Worm (Caenorhabditis elegans) whole organism, L4 larva: ENCODE data around the gene gid-7.
A peak's percentile ranks its signal among the peaks of the same experiment; 100 is the strongest.

Experiments used
- D1046.2 ChIP-seq: fragments of 200-800 bp; sonication (Bioruptor generic); IDR thresholded peaks from 2 replicates; pipeline ENCODE4 v1.3.6; 2022; ENCODE audit warnings: missing genetic modification characterization, missing compliant biosample characterization
- F10B5.3 ChIP-seq: sonication (generic microtip); optimal IDR thresholded peaks from 2 replicates; lab custom pipeline; 2016; ENCODE audit warnings: mild to moderate bottlenecking, missing genetic modification characterization, missing compliant biosample characterization
- F26F4.8 ChIP-seq: fragments of 200-800 bp; sonication (Bioruptor generic); conservative IDR thresholded peaks from 2 replicates; pipeline ENCODE4 v1.3.6; 2022; ENCODE audit warnings: missing genetic modification characterization, missing compliant biosample characterization
- R02D3.7 ChIP-seq: fragments of 150-350 bp; sonication (generic microtip); optimal IDR thresholded peaks from 3 replicates; lab custom pipeline; 2014; ENCODE audit warnings: missing biosample characterization, missing genetic modification characterization
- Y105C5A.15 ChIP-seq: fragments of 200-800 bp; sonication (Bioruptor generic); IDR thresholded peaks from 2 replicates; pipeline ENCODE4 v1.3.6; 2022; ENCODE audit warnings: missing genetic modification characterization, missing compliant biosample characterization
- Y5F2A.4 ChIP-seq: fragments of 200-800 bp; sonication (Bioruptor generic); optimal IDR thresholded peaks from 2 replicates; lab custom pipeline; 2018; ENCODE audit warnings: mild to moderate bottlenecking, missing genetic modification characterization, missing compliant biosample characterization
- Y75B8A.6 ChIP-seq: fragments of 200-800 bp; sonication (Bioruptor generic); IDR thresholded peaks from 2 replicates; pipeline ENCODE4 v1.3.6; 2022; ENCODE audit warnings: missing genetic modification reagents, missing genetic modification characterization, missing compliant biosample characterization
- ZK337.2 ChIP-seq: fragments of 200-800 bp; sonication (Bioruptor generic); IDR thresholded peaks from 2 replicates; pipeline ENCODE4 v1.3.6; 2022; ENCODE audit warnings: missing genetic modification reagents, missing genetic modification characterization, missing compliant biosample characterization
- ZK546.5 ChIP-seq, 2 experiments: sonication (generic microtip); optimal IDR thresholded peaks; 2 replicates each; lab custom pipeline; 2017; ENCODE audit warnings: missing biosample characterization in 2 of 2, missing genetic modification characterization in 2 of 2
- arid-1 ChIP-seq: fragments of 200-800 bp; sonication (Bioruptor generic); conservative IDR thresholded peaks from 2 replicates; pipeline ENCODE4 v1.3.6; 2022; ENCODE audit warnings: missing genetic modification reagents, missing genetic modification characterization, missing compliant biosample characterization
- ceh-20 ChIP-seq: fragments of 200-800 bp; sonication (Bioruptor generic); IDR thresholded peaks from 2 replicates; pipeline ENCODE4 v1.3.6; 2022; ENCODE audit warnings: missing genetic modification reagents, missing genetic modification characterization, missing compliant biosample characterization
- ceh-28 ChIP-seq: fragments of 150-350 bp; optimal IDR thresholded peaks from 2 replicates; lab custom pipeline; 2014; ENCODE audit warnings: missing biosample characterization, missing genetic modification reagents, missing genetic modification characterization
- ceh-32 ChIP-seq: sonication (generic microtip); optimal IDR thresholded peaks from 2 replicates; lab custom pipeline; 2016; ENCODE audit warnings: mild to moderate bottlenecking, missing genetic modification characterization, missing compliant biosample characterization; ENCODE audit not compliant: poor library complexity
- ceh-44 ChIP-seq: fragments of 200-800 bp; sonication (Bioruptor generic); IDR thresholded peaks from 2 replicates; pipeline ENCODE4 v1.3.6; 2022; ENCODE audit warnings: missing genetic modification reagents, missing genetic modification characterization, missing compliant biosample characterization
- ceh-62 ChIP-seq: sonication (generic microtip); optimal IDR thresholded peaks from 2 replicates; lab custom pipeline; 2017; ENCODE audit warnings: missing biosample characterization, missing genetic modification characterization
- ceh-82 ChIP-seq: sonication (generic microtip); optimal IDR thresholded peaks from 2 replicates; lab custom pipeline; 2017; ENCODE audit warnings: missing biosample characterization, missing genetic modification characterization
- daf-12 ChIP-seq: fragments of 150-350 bp; optimal IDR thresholded peaks from 2 replicates; lab custom pipeline; 2014; ENCODE audit warnings: missing biosample characterization, missing genetic modification reagents, missing genetic modification characterization
- daf-19 ChIP-seq: fragments of 200-800 bp; sonication (Bioruptor generic); conservative IDR thresholded peaks from 2 replicates; pipeline ENCODE4 v1.3.6; 2022; ENCODE audit warnings: missing genetic modification characterization, missing compliant biosample characterization
- dmd-6 ChIP-seq: fragments of 200-800 bp; sonication (Bioruptor generic); IDR thresholded peaks from 2 replicates; pipeline ENCODE4 v1.3.6; 2022; ENCODE audit warnings: missing genetic modification reagents, missing genetic modification characterization, missing compliant biosample characterization
- duxl-1 ChIP-seq: sonication (generic microtip); optimal IDR thresholded peaks from 2 replicates; lab custom pipeline; 2016; ENCODE audit warnings: mild to moderate bottlenecking, missing genetic modification characterization, moderate library complexity, missing compliant biosample characterization; ENCODE audit not compliant: poor library complexity
- dve-1 ChIP-seq: sonication (generic microtip); optimal IDR thresholded peaks from 2 replicates; lab custom pipeline; 2017; ENCODE audit warnings: antibody characterized with exemption, mild to moderate bottlenecking, missing genetic modification characterization, missing compliant biosample characterization; ENCODE audit not compliant: insufficient read depth
- egl-27 ChIP-seq: sonication (generic microtip); optimal IDR thresholded peaks from 3 replicates; lab custom pipeline; 2017; ENCODE audit warnings: missing biosample characterization, missing genetic modification reagents, missing genetic modification characterization
- egl-43 ChIP-seq: fragments of 200-800 bp; sonication (Bioruptor generic); IDR thresholded peaks from 2 replicates; pipeline ENCODE4 v1.3.6; 2022; ENCODE audit warnings: missing genetic modification reagents, missing genetic modification characterization, missing compliant biosample characterization
- fkh-10 ChIP-seq: fragments of 150-350 bp; optimal IDR thresholded peaks from 2 replicates; lab custom pipeline; 2014; ENCODE audit warnings: missing biosample characterization, missing genetic modification reagents, missing genetic modification characterization
- fos-1 ChIP-seq: fragments of 150-350 bp; optimal IDR thresholded peaks from 2 replicates; lab custom pipeline; 2014; ENCODE audit warnings: missing biosample characterization, missing genetic modification characterization
- gei-8 ChIP-seq: fragments of 200-800 bp; sonication (Bioruptor generic); optimal IDR thresholded peaks from 2 replicates; lab custom pipeline; 2018; ENCODE audit warnings: mild to moderate bottlenecking, missing genetic modification characterization, missing compliant biosample characterization
- hmg-1.1 ChIP-seq: fragments of 200-800 bp; sonication (Bioruptor generic); IDR thresholded peaks from 2 replicates; pipeline ENCODE4 v1.3.6; 2022; ENCODE audit warnings: missing genetic modification reagents, missing genetic modification characterization, missing compliant biosample characterization
- lin-38 ChIP-seq: fragments of 200-800 bp; sonication (Bioruptor generic); IDR thresholded peaks from 2 replicates; pipeline ENCODE4 v1.3.6; 2022; ENCODE audit warnings: missing genetic modification reagents, missing genetic modification characterization, missing compliant biosample characterization
- lin-39 ChIP-seq: fragments of 150-350 bp; optimal IDR thresholded peaks from 2 replicates; lab custom pipeline; 2014; ENCODE audit warnings: missing biosample characterization, missing genetic modification reagents, missing genetic modification characterization
- lir-3 ChIP-seq: sonication (generic microtip); optimal IDR thresholded peaks from 2 replicates; lab custom pipeline; 2016; ENCODE audit warnings: mild to moderate bottlenecking, missing genetic modification characterization, missing compliant biosample characterization
- lsy-2 ChIP-seq, 2 experiments: fragments of 150-350 bp in 1 of 2; sonication (generic microtip) in 1 of 2; optimal IDR thresholded peaks; 2 replicates each; lab custom pipeline; 2014 to 2017; ENCODE audit warnings: missing biosample characterization in 2 of 2, missing genetic modification characterization in 2 of 2
- mdt-29 ChIP-seq: fragments of 200-800 bp; sonication (Bioruptor generic); IDR thresholded peaks from 2 replicates; pipeline ENCODE4 v1.3.6; 2022; ENCODE audit warnings: missing genetic modification reagents, missing genetic modification characterization, missing compliant biosample characterization
- mep-1 ChIP-seq: fragments of 150-350 bp; sonication (generic microtip); optimal IDR thresholded peaks from 3 replicates; lab custom pipeline; 2014; ENCODE audit warnings: missing biosample characterization, missing genetic modification characterization
- mes-2 ChIP-seq: sonication (generic microtip); optimal IDR thresholded peaks from 2 replicates; lab custom pipeline; 2016; ENCODE audit warnings: missing genotype, mild to moderate bottlenecking, missing genetic modification characterization, missing compliant biosample characterization; ENCODE audit not compliant: poor library complexity, severe bottlenecking
- mxl-2 ChIP-seq: fragments of 200-800 bp; sonication (Bioruptor generic); conservative IDR thresholded peaks from 2 replicates; pipeline ENCODE4 v1.3.6; 2022; ENCODE audit warnings: missing genetic modification reagents, missing genetic modification characterization, missing compliant biosample characterization
- nhr-10 ChIP-seq: fragments of 150-350 bp; optimal IDR thresholded peaks from 2 replicates; lab custom pipeline; 2014; ENCODE audit warnings: missing biosample characterization, missing genetic modification characterization
- nhr-25 ChIP-seq: sonication (generic microtip); optimal IDR thresholded peaks from 2 replicates; lab custom pipeline; 2017; ENCODE audit warnings: missing genetic modification characterization, mild to moderate bottlenecking, missing compliant biosample characterization, antibody characterized with exemption, moderate library complexity, borderline replicate concordance; ENCODE audit not compliant: insufficient read depth
- nhr-48 ChIP-seq: sonication (generic microtip); optimal IDR thresholded peaks from 2 replicates; lab custom pipeline; 2016; ENCODE audit warnings: mild to moderate bottlenecking, missing genetic modification characterization, missing compliant biosample characterization
- nhr-6 ChIP-seq: fragments of 150-350 bp; optimal IDR thresholded peaks from 2 replicates; lab custom pipeline; 2014; ENCODE audit warnings: missing biosample characterization, missing genetic modification characterization
- nhr-77 ChIP-seq: fragments of 150-350 bp; optimal IDR thresholded peaks from 2 replicates; lab custom pipeline; 2014; ENCODE audit warnings: missing biosample characterization, missing genetic modification characterization
- rbr-2 ChIP-seq: sonication (generic microtip); optimal IDR thresholded peaks from 2 replicates; lab custom pipeline; 2016; ENCODE audit warnings: missing genotype, missing genetic modification characterization, missing compliant biosample characterization
- saeg-2 ChIP-seq: fragments of 200-800 bp; sonication (Bioruptor generic); IDR thresholded peaks from 2 replicates; pipeline ENCODE4 v1.3.6; 2022; ENCODE audit warnings: missing genetic modification reagents, missing genetic modification characterization, missing compliant biosample characterization
- sdz-12 ChIP-seq: fragments of 200-800 bp; sonication (Bioruptor generic); optimal IDR thresholded peaks from 2 replicates; lab custom pipeline; 2018; ENCODE audit warnings: mild to moderate bottlenecking, missing genetic modification characterization, missing compliant biosample characterization
- snpc-4 ChIP-seq: fragments of 150-350 bp; optimal IDR thresholded peaks from 2 replicates; lab custom pipeline; 2014; ENCODE audit warnings: missing biosample characterization, missing genetic modification characterization
- spr-1 ChIP-seq: sonication (generic microtip); optimal IDR thresholded peaks from 2 replicates; lab custom pipeline; 2016; ENCODE audit warnings: mild to moderate bottlenecking, missing genetic modification characterization, missing compliant biosample characterization
- spr-3 ChIP-seq: fragments of 200-800 bp; sonication (Bioruptor generic); optimal IDR thresholded peaks from 2 replicates; lab custom pipeline; 2018; ENCODE audit warnings: mild to moderate bottlenecking, missing genetic modification characterization, missing compliant biosample characterization
- unc-39 ChIP-seq: sonication (generic microtip); optimal IDR thresholded peaks from 2 replicates; lab custom pipeline; 2017; ENCODE audit warnings: missing biosample characterization, missing genetic modification characterization
- unc-62 ChIP-seq, 3 experiments: fragments of 150-350 bp in 1 of 3; sonication (generic microtip); optimal IDR thresholded peaks in 2 of 3; peaks in 1 of 3; 1 replicate in 1 of 3; 2 replicates in 2 of 3; lab custom pipeline; 2014 to 2017; ENCODE audit warnings: missing biosample characterization in 3 of 3, missing genetic modification characterization in 3 of 3, missing genetic modification reagents in 3 of 3, missing genotype in 1 of 3
- zfp-3 ChIP-seq: fragments of 200-800 bp; sonication (Bioruptor generic); conservative IDR thresholded peaks from 2 replicates; pipeline ENCODE4 v1.3.6; 2022; ENCODE audit warnings: missing genetic modification reagents, missing genetic modification characterization, missing compliant biosample characterization
- zip-2 ChIP-seq: fragments of 150-350 bp; optimal IDR thresholded peaks from 2 replicates; lab custom pipeline; 2014; ENCODE audit warnings: missing biosample characterization, missing genetic modification characterization
- ztf-7 ChIP-seq: fragments of 150-350 bp; optimal IDR thresholded peaks from 2 replicates; lab custom pipeline; 2014; ENCODE audit warnings: missing biosample characterization, missing genetic modification characterization

gid-7 gene

DNA sequence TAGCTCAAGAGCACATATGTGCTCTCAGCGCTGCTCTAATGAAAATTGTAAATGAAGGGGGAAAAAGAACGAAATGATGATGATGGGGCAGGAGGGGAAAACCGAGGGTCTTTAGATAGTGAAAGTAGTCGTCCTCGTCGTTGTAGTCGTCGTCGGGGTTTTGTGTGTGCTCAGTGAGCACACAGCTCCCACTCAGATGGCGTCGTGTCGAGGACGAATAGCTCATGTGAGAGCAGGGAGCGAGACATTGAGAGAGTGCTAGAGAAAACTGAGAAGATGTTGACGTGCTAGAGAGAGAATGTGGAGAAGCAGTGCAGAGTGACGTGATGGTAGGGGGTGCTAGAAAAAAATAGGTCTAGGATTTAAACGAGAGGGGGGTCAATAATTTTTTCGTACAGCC, 39.1 kb downstream of the gid-7 start (continued):
- TF ChIP-seq Y105C5A.15 (GFP tag; lab: Robert Waterston, UW) (no peak), fkh-10 (GFP tag; lab: Kevin White, UChicago) (peak; percentile 61), Y75B8A.6 (GFP tag; lab: Robert Waterston, UW) (no peak), duxl-1 (tag; lab: Kevin White, UChicago) (no peak), ceh-82 (tag; lab: Kevin White, UChicago) (no peak), daf-19 (no peak), R02D3.7 (tag; lab: Kevin White, UChicago) (no peak), nhr-48 (tag; lab: Kevin White, UChicago) (no peak), nhr-10 (tag; lab: Kevin White, UChicago) (no peak), nhr-25 (tag; lab: Kevin White, UChicago) (no peak), spr-1 (tag; lab: Kevin White, UChicago) (no peak), nhr-77 (tag; lab: Kevin White, UChicago) (no peak), spr-3 (no peak), zfp-3 (GFP tag; lab: Robert Waterston, UW) (no peak), mep-1 (tag; lab: Kevin White, UChicago) (peak; percentile 59), daf-12 (tag; lab: Kevin White, UChicago) (no peak), ZK337.2 (GFP tag; lab: Robert Waterston, UW) (no peak), lir-3 (tag; lab: Kevin White, UChicago) (no peak), ceh-28 (tag; lab: Kevin White, UChicago) (no peak), F26F4.8 (GFP tag; lab: Robert Waterston, UW) (no peak), zip-2 (tag; lab: Kevin White, UChicago) (no peak), D1046.2 (GFP tag; lab: Robert Waterston, UW) (no peak), mxl-2 (no peak), lin-39 (tag; lab: Kevin White, UChicago) (no peak), nhr-6 (tag; lab: Kevin White, UChicago) (no peak), mes-2 (no peak), rbr-2 (tag; lab: Kevin White, UChicago) (peak; percentile 67), dve-1 (tag; lab: Kevin White, UChicago) (no peak), snpc-4 (tag; lab: Kevin White, UChicago) (no peak), dmd-6 (GFP tag; lab: Robert Waterston, UW) (peak; percentile 21; the same call in 1 of the 2 replicates), ceh-20 (GFP tag; lab: Robert Waterston, UW) (no peak), arid-1 (GFP tag; lab: Robert Waterston, UW) (no peak), ceh-44 (GFP tag; lab: Robert Waterston, UW) (no peak), ZK546.5 (tag; optimal IDR thresholded peaks at IDR 0.05; lab: Kevin White, UChicago) (no peak), mdt-29 (GFP tag; lab: Robert Waterston, UW) (no peak), sdz-12 (GFP tag; lab: Kevin White, UChicago) (no peak), unc-39 (tag; lab: Kevin White, UChicago) (no peak), gei-8 (GFP tag; lab: Kevin White, UChicago) (no peak), ceh-32 (tag; lab: Kevin White, UChicago) (no peak), saeg-2 (GFP tag; lab: Robert Waterston, UW) (no peak), unc-62 (GFP tag; optimal IDR thresholded peaks at IDR 0.05 in 1 of 2; lab: Kevin White, UChicago) (peak in 1 of 2 experiments; percentile 99), unc-62 (tag; optimal IDR thresholded peaks at IDR 0.05; lab: Kevin White, UChicago) (no peak), F10B5.3 (no peak), fos-1 (tag; lab: Kevin White, UChicago) (no peak), hmg-1.1 (peak; percentile 57; the same call in 1 of the 2 replicates), ztf-7 (tag; lab: Kevin White, UChicago) (no peak), egl-43 (GFP tag; lab: Robert Waterston, UW) (no peak), lsy-2 (tag; optimal IDR thresholded peaks at IDR 0.05; lab: Kevin White, UChicago) (peak in 1 of 2 experiments; percentile 68), lin-38 (GFP tag; lab: Robert Waterston, UW) (no peak), Y5F2A.4 (GFP tag; lab: Kevin White, UChicago) (no peak), ceh-62 (no peak), egl-27 (tag; lab: Kevin White, UChicago) (no peak)
